Worm (Caenorhabditis elegans): ENCODE results near the gene hpo-9.
A peak's percentile ranks its signal among the peaks of the same experiment; 100 is the strongest.

Gene hpo-9

ce11 chrV:7237094-7237132 is at the start of gene hpo-9:
Gene hpo-9, minus strand, starts transcription at chrV:7237130.
- TF ChIP-seq vab-15 (tag; optimal IDR thresholded peaks at IDR 0.05) (no peak), nhr-237 (tag; optimal IDR thresholded peaks at IDR 0.05) (no peak), pag-3 (tag; optimal IDR thresholded peaks at IDR 0.05; ENCODE audit: borderline replicate concordance, insufficient read depth) (no peak), irx-1 (tag; optimal IDR thresholded peaks at IDR 0.05) (no peak), ceh-63 (GFP tag; optimal IDR thresholded peaks at IDR 0.05) (no peak), nhr-20 (tag; optimal IDR thresholded peaks at IDR 0.05) (no peak), ceh-8 (GFP tag; optimal IDR thresholded peaks at IDR 0.05) (no peak), unc-98 (GFP tag; IDR thresholded peaks at IDR 0.05) (no peak), unc-30 (tag; optimal IDR thresholded peaks at IDR 0.05) (no peak), lin-15B (tag; optimal IDR thresholded peaks at IDR 0.05) (no peak), mab-9 (GFP tag; IDR thresholded peaks at IDR 0.05) (no peak), sox-4 (tag; optimal IDR thresholded peaks at IDR 0.05) (no peak)

- no peak for TF ChIP-seq fkh-10 (GFP tag; optimal IDR thresholded peaks at IDR 0.05)
- TF ChIP-seq dpl-1 (GFP tag; optimal IDR thresholded peaks at IDR 0.05): no peak
- no peak for TF ChIP-seq lin-35 (GFP tag; optimal IDR thresholded peaks at IDR 0.05)
- no peak for TF ChIP-seq fkh-8 (tag; optimal IDR thresholded peaks at IDR 0.05)
- no peak for TF ChIP-seq rnt-1 (tag; optimal IDR thresholded peaks at IDR 0.05)
- TF ChIP-seq grh-1 (GFP tag; IDR thresholded peaks at IDR 0.05): no peak
- TF ChIP-seq C04F5.9 (tag; optimal IDR thresholded peaks at IDR 0.05): no peak
- TF ChIP-seq snpc-4 (tag; optimal IDR thresholded peaks at IDR 0.05): no peak
- no peak for TF ChIP-seq lin-13 (GFP tag; optimal IDR thresholded peaks at IDR 0.05)
- TF ChIP-seq F16B12.6 (tag; optimal IDR thresholded peaks at IDR 0.05): no peak
These were observed 45.1 kb upstream of the hpo-9 start, which contains the start of gene C13A2.3 for ce11 chrV:7282037-7282436. Gene C13A2.3, plus strand, starts transcription at chrV:7282337.

ce11 chrV:7279090-7279489 is 42.2 kb upstream of the hpo-9 start, which contains the start of gene C13A2.4:
Gene C13A2.4, plus strand, starts transcription at chrV:7279390.
- TF ChIP-seq efl-1 (optimal IDR thresholded peaks at IDR 0.05): no peak
- TF ChIP-seq efl-1 (GFP tag; optimal IDR thresholded peaks at IDR 0.05 in 1 of 2): peak in 1 of 2 experiments; percentile 23
- no peak for TF ChIP-seq pax-3 (tag; optimal IDR thresholded peaks at IDR 0.05)

ce11 chrV:7275491-7275890 is 38.6 kb upstream of the hpo-9 start, which contains the start of gene C13A2.5:
Gene C13A2.5, plus strand, starts transcription at chrV:7275791.
- no peak for TF ChIP-seq elt-3 (tag; optimal IDR thresholded peaks at IDR 0.05)
- TF ChIP-seq ztf-11 (tag; optimal IDR thresholded peaks at IDR 0.05): no peak
- no peak for TF ChIP-seq nhr-76 (tag; optimal IDR thresholded peaks at IDR 0.05)
- no peak for TF ChIP-seq swsn-7 (tag; optimal IDR thresholded peaks at IDR 0.05)
- no peak for TF ChIP-seq efl-1 (optimal IDR thresholded peaks at IDR 0.05)
- TF ChIP-seq efl-1 (GFP tag; optimal IDR thresholded peaks at IDR 0.05 in 1 of 2): no peak
- no peak for TF ChIP-seq mef-2 (tag; optimal IDR thresholded peaks at IDR 0.05)
- no peak for TF ChIP-seq hpl-2 (GFP tag; optimal IDR thresholded peaks at IDR 0.05)
- TF ChIP-seq pqm-1 (tag; optimal IDR thresholded peaks at IDR 0.05): no peak
- no peak for TF ChIP-seq jun-1 (tag; optimal IDR thresholded peaks at IDR 0.05)
- no peak for TF ChIP-seq grh-1 (GFP tag; IDR thresholded peaks at IDR 0.05)
- no peak for TF ChIP-seq fkh-4 (tag; optimal IDR thresholded peaks at IDR 0.05; ENCODE audit: borderline replicate concordance)
- no peak for TF ChIP-seq unc-130 (tag; optimal IDR thresholded peaks at IDR 0.05)
- TF ChIP-seq lin-14 (GFP tag; optimal IDR thresholded peaks at IDR 0.05): no peak
- no peak for TF ChIP-seq vab-15 (tag; optimal IDR thresholded peaks at IDR 0.05)
- TF ChIP-seq hlh-17 (GFP tag; optimal IDR thresholded peaks at IDR 0.05; ENCODE audit: borderline replicate concordance): no peak
- TF ChIP-seq unc-86 (tag; optimal IDR thresholded peaks at IDR 0.05): no peak
- no peak for TF ChIP-seq blmp-1 (tag; optimal IDR thresholded peaks at IDR 0.05)
